Worm (Caenorhabditis elegans): Measurements from ENCODE around the gene ctr-9.

- TF ChIP-seq ztf-11 (tag; optimal IDR thresholded peaks at IDR 0.05) (no peak), sptf-1 (tag; optimal IDR thresholded peaks at IDR 0.05) (no peak), tlp-1 (tag; optimal IDR thresholded peaks at IDR 0.05) (no peak)
These were observed 16.7 kb upstream of the ctr-9 start for ce11 chrIII:9474501-9474900.
